Worm (Caenorhabditis elegans) whole organism, late embryonic: ENCODE measurements around the gene unc-22.

Source experiments
- C08G9.2 ChIP-seq: sonication (generic microtip); optimal IDR thresholded peaks from 2 replicates; lab custom pipeline; 2016; ENCODE audit warnings: mild to moderate bottlenecking, missing genetic modification characterization, moderate library complexity, missing compliant biosample characterization
- F13H6.1 ChIP-seq: sonication (generic microtip); optimal IDR thresholded peaks from 2 replicates; lab custom pipeline; 2016; ENCODE audit warnings: missing genetic modification characterization, missing compliant biosample characterization
- K02D7.2 ChIP-seq: sonication (generic microtip); optimal IDR thresholded peaks from 2 replicates; lab custom pipeline; 2017; ENCODE audit warnings: mild to moderate bottlenecking, missing genetic modification characterization, missing compliant biosample characterization
- T23F11.4 ChIP-seq: fragments of 200-800 bp; sonication (Bioruptor generic); optimal IDR thresholded peaks from 2 replicates; lab custom pipeline; 2018; ENCODE audit warnings: mild to moderate bottlenecking, missing genetic modification characterization, missing compliant biosample characterization
- Y22D7AL.16 ChIP-seq: sonication (generic microtip); optimal IDR thresholded peaks from 2 replicates; lab custom pipeline; 2016; ENCODE audit warnings: missing genetic modification characterization, missing compliant biosample characterization
- ahr-1 ChIP-seq: sonication (generic microtip); optimal IDR thresholded peaks from 2 replicates; lab custom pipeline; 2016; ENCODE audit warnings: missing genetic modification characterization, missing compliant biosample characterization
- ama-1 ChIP-seq: fragments of 150-350 bp; optimal IDR thresholded peaks from 2 replicates; lab custom pipeline; 2014
- ceh-14 ChIP-seq: sonication (generic microtip); optimal IDR thresholded peaks from 2 replicates; lab custom pipeline; 2016; ENCODE audit warnings: missing genotype, missing genetic modification characterization, missing compliant biosample characterization
- ceh-22 ChIP-seq: sonication (generic microtip); optimal IDR thresholded peaks from 2 replicates; lab custom pipeline; 2017; ENCODE audit warnings: missing biosample characterization, missing genetic modification characterization
- ceh-30 ChIP-seq: fragments of 150-350 bp; optimal IDR thresholded peaks from 2 replicates; lab custom pipeline; 2014; ENCODE audit warnings: missing biosample characterization, missing genetic modification characterization
- ceh-31 ChIP-seq: sonication (generic microtip); optimal IDR thresholded peaks from 2 replicates; lab custom pipeline; 2016; ENCODE audit warnings: missing genetic modification characterization, missing compliant biosample characterization
- ceh-34 ChIP-seq: sonication (generic microtip); optimal IDR thresholded peaks from 2 replicates; lab custom pipeline; 2016; ENCODE audit warnings: mild to moderate bottlenecking, missing genetic modification characterization, missing compliant biosample characterization
- ceh-45 ChIP-seq: fragments of 200-800 bp; sonication (Bioruptor generic); IDR thresholded peaks from 2 replicates; pipeline ENCODE4 v1.3.6; 2022; ENCODE audit warnings: missing genetic modification reagents, missing genetic modification characterization, missing compliant biosample characterization
- ceh-48 ChIP-seq: sonication (generic microtip); optimal IDR thresholded peaks from 2 replicates; lab custom pipeline; 2016; ENCODE audit warnings: missing genetic modification characterization, inconsistent platforms, missing compliant biosample characterization
- dmd-4 ChIP-seq: sonication (generic microtip); optimal IDR thresholded peaks from 2 replicates; lab custom pipeline; 2016; ENCODE audit warnings: borderline replicate concordance, missing genetic modification characterization, missing compliant biosample characterization
- dve-1 ChIP-seq: sonication (generic microtip); optimal IDR thresholded peaks from 2 replicates; lab custom pipeline; 2017; ENCODE audit warnings: antibody characterized with exemption, mild to moderate bottlenecking, missing genetic modification characterization, missing compliant biosample characterization
- elt-2 ChIP-seq: sonication (generic microtip); optimal IDR thresholded peaks from 2 replicates; lab custom pipeline; 2016; ENCODE audit warnings: missing genetic modification reagents, missing genetic modification characterization, missing compliant biosample characterization
- ets-4 ChIP-seq: sonication (generic microtip); optimal IDR thresholded peaks from 2 replicates; lab custom pipeline; 2016; ENCODE audit warnings: missing genetic modification characterization, missing compliant biosample characterization
- eyg-1 ChIP-seq: sonication (generic microtip); optimal IDR thresholded peaks from 2 replicates; lab custom pipeline; 2016; ENCODE audit warnings: missing genotype, missing genetic modification characterization, missing compliant biosample characterization
- fkh-10 ChIP-seq: fragments of 150-350 bp; optimal IDR thresholded peaks from 2 replicates; lab custom pipeline; 2014; ENCODE audit warnings: missing biosample characterization, missing genetic modification reagents, missing genetic modification characterization
- fkh-6 ChIP-seq: sonication (generic microtip); optimal IDR thresholded peaks from 2 replicates; lab custom pipeline; 2016; ENCODE audit warnings: missing genetic modification characterization, missing compliant biosample characterization
- hlh-13 ChIP-seq: fragments of 200-800 bp; sonication (Bioruptor generic); optimal IDR thresholded peaks from 2 replicates; lab custom pipeline; 2018; ENCODE audit warnings: mild to moderate bottlenecking, missing genetic modification characterization, missing compliant biosample characterization
- hlh-15 ChIP-seq: sonication (generic microtip); optimal IDR thresholded peaks from 2 replicates; lab custom pipeline; 2016; ENCODE audit warnings: missing genetic modification characterization, missing compliant biosample characterization
- hlh-30 ChIP-seq: sonication (generic microtip); optimal IDR thresholded peaks from 2 replicates; lab custom pipeline; 2017; ENCODE audit warnings: antibody characterized with exemption, missing genetic modification characterization, missing compliant biosample characterization; ENCODE audit not compliant: insufficient read depth
- mec-3 ChIP-seq: sonication (generic microtip); optimal IDR thresholded peaks from 2 replicates; lab custom pipeline; 2016; ENCODE audit warnings: borderline replicate concordance, missing genetic modification characterization, missing compliant biosample characterization
- nfya-1 ChIP-seq: sonication (generic microtip); optimal IDR thresholded peaks from 2 replicates; lab custom pipeline; 2017; ENCODE audit warnings: missing genetic modification characterization, mild to moderate bottlenecking, missing compliant biosample characterization, antibody characterized with exemption, moderate library complexity
- nhr-11 ChIP-seq: fragments of 150-350 bp; optimal IDR thresholded peaks from 2 replicates; lab custom pipeline; 2014; ENCODE audit warnings: missing biosample characterization, missing genetic modification characterization
- nhr-232 ChIP-seq: sonication (generic microtip); optimal IDR thresholded peaks from 2 replicates; lab custom pipeline; 2016; ENCODE audit warnings: missing genetic modification characterization, missing compliant biosample characterization
- pag-3 ChIP-seq: sonication (generic microtip); optimal IDR thresholded peaks from 2 replicates; lab custom pipeline; 2016; ENCODE audit warnings: missing compliant biosample characterization, missing genetic modification characterization, borderline replicate concordance
- pha-2 ChIP-seq: sonication (generic microtip); optimal IDR thresholded peaks from 2 replicates; lab custom pipeline; 2017; ENCODE audit warnings: mild to moderate bottlenecking, missing genetic modification characterization, missing compliant biosample characterization
- pros-1 ChIP-seq: fragments of 150-350 bp; optimal IDR thresholded peaks from 2 replicates; lab custom pipeline; 2014; ENCODE audit warnings: missing biosample characterization, missing genetic modification reagents, missing genetic modification characterization
- ref-2 ChIP-seq: sonication (generic microtip); optimal IDR thresholded peaks from 2 replicates; lab custom pipeline; 2016; ENCODE audit warnings: missing genetic modification characterization, missing compliant biosample characterization
- sdc-2 ChIP-seq: sonication (generic microtip); optimal IDR thresholded peaks from 2 replicates; lab custom pipeline; 2016; ENCODE audit warnings: missing genotype, missing genetic modification characterization, missing compliant biosample characterization
- sox-4 ChIP-seq: sonication (generic microtip); optimal IDR thresholded peaks from 2 replicates; lab custom pipeline; 2017; ENCODE audit warnings: mild to moderate bottlenecking, missing genetic modification characterization, inconsistent platforms, missing compliant biosample characterization
- syd-9 ChIP-seq: sonication (generic microtip); optimal IDR thresholded peaks from 2 replicates; lab custom pipeline; 2016; ENCODE audit warnings: mild to moderate bottlenecking, missing genetic modification characterization, moderate library complexity, missing compliant biosample characterization
- tbx-2 ChIP-seq: sonication (generic microtip); optimal IDR thresholded peaks from 2 replicates; lab custom pipeline; 2016; ENCODE audit warnings: missing genetic modification characterization, missing compliant biosample characterization
- unc-42 ChIP-seq: sonication (generic microtip); optimal IDR thresholded peaks from 2 replicates; lab custom pipeline; 2016; ENCODE audit warnings: missing genotype, missing genetic modification characterization, missing compliant biosample characterization
- unc-55 ChIP-seq: sonication (generic microtip); optimal IDR thresholded peaks from 2 replicates; lab custom pipeline; 2017; ENCODE audit warnings: missing biosample characterization, missing genetic modification reagents, missing genetic modification characterization
- unc-86 ChIP-seq: sonication (generic microtip); optimal IDR thresholded peaks from 2 replicates; lab custom pipeline; 2016; ENCODE audit warnings: missing genetic modification characterization, missing compliant biosample characterization

The unc-22 gene

DNA sequence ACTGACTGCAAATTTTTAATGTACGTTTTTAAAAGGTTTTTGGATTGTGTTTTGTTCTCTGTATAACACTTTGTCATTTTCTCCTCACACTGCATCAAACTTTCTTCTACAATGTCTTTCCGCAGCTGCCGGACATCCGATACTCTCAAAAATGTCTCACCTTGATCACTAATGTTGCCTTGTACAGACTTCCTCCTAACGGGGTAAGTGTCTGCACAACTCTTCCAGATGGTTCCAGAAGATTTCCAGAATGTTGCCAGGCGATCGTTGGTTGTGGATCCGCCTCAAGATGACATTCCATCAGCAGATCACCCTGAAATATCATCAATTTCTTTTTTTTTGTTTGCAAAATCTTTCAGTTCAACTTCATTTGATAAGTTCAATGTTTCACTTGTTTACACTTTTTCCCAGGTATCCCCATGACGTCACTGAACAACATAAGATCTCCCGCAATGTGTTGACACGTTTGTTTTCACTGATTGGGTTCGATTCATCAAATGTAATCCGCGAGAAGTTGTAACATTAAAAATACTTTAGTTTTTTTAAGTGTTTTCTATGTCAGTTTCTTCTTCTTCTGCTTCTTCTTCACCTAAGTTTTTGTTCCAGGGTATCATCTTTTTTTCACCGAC, 1.6 kb downstream of the unc-22 start:
- TF ChIP-seq hlh-30 (tag; lab: Kevin White, UChicago) = no peak

DNA sequence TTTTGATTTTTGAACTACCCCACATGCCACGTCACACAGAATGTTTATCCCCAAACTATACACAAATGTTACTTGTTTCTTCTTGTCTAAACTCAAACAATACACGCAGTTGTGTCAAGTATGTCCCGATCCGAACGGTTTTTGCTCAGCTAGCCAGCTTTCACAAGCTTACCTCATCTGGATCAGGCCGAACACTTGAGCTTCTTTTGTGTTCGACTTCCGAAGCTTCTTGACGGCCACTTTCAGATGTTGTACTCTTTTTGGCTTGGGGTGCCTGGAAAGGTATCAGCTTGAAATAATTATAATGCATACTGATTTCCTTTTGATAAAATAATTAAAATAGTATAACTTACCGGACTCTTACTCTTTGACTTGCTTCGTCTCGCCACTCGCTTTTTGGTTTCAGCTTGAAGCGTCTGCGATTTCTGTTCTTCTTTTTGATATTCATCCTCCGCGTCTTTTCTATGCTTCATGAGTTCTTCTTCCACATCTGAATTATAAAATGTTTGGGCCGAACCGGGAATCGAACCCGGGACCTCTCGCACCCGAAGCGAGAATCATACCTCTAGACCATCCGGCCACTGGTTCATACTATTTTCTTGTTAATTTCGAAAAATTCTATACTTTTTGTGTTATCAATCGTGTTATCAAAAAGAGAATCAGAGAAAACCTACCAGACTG, 5.6 kb downstream of the unc-22 start:
- no peak for TF ChIP-seq Y22D7AL.16 (tag; lab: Kevin White, UChicago)
- no peak for TF ChIP-seq ceh-34
- TF ChIP-seq, all 69 proteins: peak for 0

DNA sequence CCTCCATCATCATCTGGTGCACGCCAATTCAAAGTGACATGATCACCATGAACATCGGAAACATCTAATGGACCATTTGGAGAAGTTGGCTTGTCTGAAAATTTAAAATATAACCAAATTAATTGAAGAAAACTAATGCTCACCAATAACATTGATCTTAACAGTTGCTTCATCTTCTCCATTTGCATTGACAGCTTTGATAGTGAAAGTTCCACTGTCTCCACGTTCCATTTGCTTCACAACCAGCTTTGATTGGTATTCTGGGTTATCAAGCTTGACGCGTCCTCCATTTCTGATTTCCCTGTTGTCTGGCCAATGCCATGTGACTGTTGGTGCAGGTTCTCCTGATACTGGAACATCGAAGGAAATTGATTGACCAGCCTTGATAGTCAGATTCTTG, 24.4 kb downstream of the unc-22 start:
- no peak for TF ChIP-seq F13H6.1
- TF ChIP-seq pha-2 (tag; lab: Kevin White, UChicago) = no peak
- TF ChIP-seq fkh-6 (tag; lab: Kevin White, UChicago) = no peak
- TF ChIP-seq hlh-30 (tag; lab: Kevin White, UChicago) = no peak
- TF ChIP-seq nhr-11 = no peak
- TF ChIP-seq fkh-10 (GFP tag; lab: Kevin White, UChicago) = no peak
- TF ChIP-seq pag-3 (tag; lab: Kevin White, UChicago) = no peak
- TF ChIP-seq syd-9 (tag; lab: Kevin White, UChicago) = no peak
- no peak for TF ChIP-seq ceh-31
- TF ChIP-seq sox-4 = no peak
- no peak for TF ChIP-seq ceh-48

DNA sequence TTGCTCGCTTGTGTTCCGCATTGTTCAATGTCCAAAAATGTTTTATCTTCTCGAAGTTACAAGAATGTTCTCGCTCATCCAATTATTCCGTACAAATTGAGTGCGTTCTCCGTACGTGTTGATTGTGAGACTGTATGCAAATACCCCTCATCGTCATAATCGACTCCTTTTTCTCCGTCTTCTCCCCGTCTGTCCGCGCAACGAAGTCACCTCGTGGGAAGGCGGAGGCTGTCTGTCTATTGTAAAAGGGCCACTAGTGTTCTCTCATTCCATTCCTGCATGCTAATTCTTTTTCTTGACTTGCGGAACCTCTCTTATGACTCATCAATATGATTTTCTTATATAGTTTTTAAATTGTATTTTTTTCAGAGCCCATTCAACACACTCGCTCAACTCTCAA, 40.6 kb downstream of the unc-22 start, which contains the start of gene ZK829.9:
Gene ZK829.9, plus strand, starts transcription at position 364 of the 400 bp plus-strand sequence.
- TF ChIP-seq nfya-1 (tag; lab: Kevin White, UChicago) = no peak
- no peak for TF ChIP-seq K02D7.2 (tag; lab: Kevin White, UChicago)
- no peak for TF ChIP-seq ceh-22

DNA sequence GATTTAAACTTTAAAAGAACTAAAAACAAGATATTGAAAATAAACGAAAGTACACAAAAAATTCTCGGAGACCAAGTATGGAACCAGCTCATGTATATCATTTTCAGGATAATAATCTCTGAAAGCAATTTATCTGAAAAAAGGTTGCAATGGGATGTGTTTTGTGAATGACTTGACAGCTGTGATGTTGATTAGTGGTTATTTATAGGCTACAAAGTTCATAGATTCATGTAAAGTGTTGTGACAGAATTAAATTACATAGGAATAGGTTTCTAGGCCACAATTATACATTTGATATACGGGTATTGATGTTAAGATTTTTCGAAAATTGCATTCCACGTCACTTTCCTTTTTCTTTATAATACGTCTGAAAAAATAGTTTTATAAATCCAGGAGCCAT, 45.5 kb downstream of the unc-22 start, which contains the start of gene srj-1:
Gene srj-1, minus strand, starts transcription at position 101 of the 400 bp plus-strand sequence.
- TF ChIP-seq eyg-1 (no peak), dve-1 (tag; lab: Kevin White, UChicago) (no peak), tbx-2 (tag; lab: Kevin White, UChicago) (no peak), fkh-10 (GFP tag; lab: Kevin White, UChicago) (no peak), pros-1 (tag; lab: Kevin White, UChicago) (no peak), ahr-1 (tag; lab: Kevin White, UChicago) (no peak), pha-2 (tag; lab: Kevin White, UChicago) (no peak), sdc-2 (no peak), ets-4 (no peak), ama-1 (lab: Kevin White, UChicago) (no peak), nhr-11 (no peak), mec-3 (no peak), ceh-45 (GFP tag; lab: Robert Waterston, UW) (no peak), ceh-14 (tag; lab: Kevin White, UChicago) (no peak), elt-2 (no peak), ceh-34 (no peak)
- TF ChIP-seq, all 69 proteins: peak for 0

DNA sequence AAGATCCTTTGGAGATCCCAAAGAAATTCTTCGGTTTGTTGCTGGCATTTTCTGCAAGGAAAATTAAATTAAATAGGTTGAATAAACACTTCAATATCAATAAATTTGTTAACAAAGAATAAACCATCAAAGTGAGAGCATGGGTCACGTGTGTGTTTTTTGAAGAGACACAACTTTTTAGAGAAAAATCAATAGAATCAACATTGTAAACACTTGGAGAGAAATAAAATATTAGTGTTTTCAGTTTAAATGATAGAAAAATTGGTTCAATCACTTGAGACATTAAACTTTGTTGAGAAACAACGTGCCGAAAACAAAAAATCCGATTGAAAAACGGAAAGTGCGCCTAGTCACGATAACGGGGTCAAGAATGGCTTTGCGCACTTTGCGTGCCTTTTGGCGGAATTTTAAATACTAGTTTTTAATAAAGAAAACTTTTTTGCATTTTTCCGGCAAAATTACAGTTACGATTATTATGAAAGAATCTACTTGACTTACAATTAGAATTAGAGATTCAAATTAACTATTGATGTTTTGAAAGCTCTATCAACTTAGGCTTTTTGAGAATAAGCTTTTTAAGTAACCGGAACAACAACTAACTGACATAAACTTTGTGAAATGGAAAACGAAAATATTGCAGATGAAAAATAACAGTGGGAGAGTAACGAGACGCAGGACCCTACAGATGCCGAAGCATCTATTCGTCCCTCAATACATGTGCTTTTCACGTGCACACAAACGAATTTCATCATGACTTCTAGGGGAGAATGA, 49.1 kb downstream of the unc-22 start, which contains the start of gene ZK829.7:
Gene ZK829.7, minus strand, starts transcription at position 51 of the 771 bp plus-strand sequence.
- TF ChIP-seq sdc-2 (no peak), ceh-34 (no peak), elt-2 (no peak), nfya-1 (tag; lab: Kevin White, UChicago) (peak; percentile 24), tbx-2 (tag; lab: Kevin White, UChicago) (no peak), unc-55 (peak; percentile 7), C08G9.2 (tag; lab: Kevin White, UChicago) (no peak), unc-86 (tag; lab: Kevin White, UChicago) (no peak), hlh-13 (GFP tag; lab: Kevin White, UChicago) (no peak), K02D7.2 (tag; lab: Kevin White, UChicago) (no peak), fkh-10 (GFP tag; lab: Kevin White, UChicago) (no peak), hlh-30 (tag; lab: Kevin White, UChicago) (peak; percentile 16), ref-2 (tag; lab: Kevin White, UChicago) (no peak), unc-42 (tag; lab: Kevin White, UChicago) (peak; percentile 20), eyg-1 (no peak), nhr-232 (no peak), dmd-4 (tag; lab: Kevin White, UChicago) (no peak), ceh-30 (tag; lab: Kevin White, UChicago) (peak; percentile 34), hlh-15 (no peak), T23F11.4 (GFP tag; lab: Kevin White, UChicago) (no peak)
